Worm (Caenorhabditis elegans): ENCODE results near the gene bcc-1.

DNA sequence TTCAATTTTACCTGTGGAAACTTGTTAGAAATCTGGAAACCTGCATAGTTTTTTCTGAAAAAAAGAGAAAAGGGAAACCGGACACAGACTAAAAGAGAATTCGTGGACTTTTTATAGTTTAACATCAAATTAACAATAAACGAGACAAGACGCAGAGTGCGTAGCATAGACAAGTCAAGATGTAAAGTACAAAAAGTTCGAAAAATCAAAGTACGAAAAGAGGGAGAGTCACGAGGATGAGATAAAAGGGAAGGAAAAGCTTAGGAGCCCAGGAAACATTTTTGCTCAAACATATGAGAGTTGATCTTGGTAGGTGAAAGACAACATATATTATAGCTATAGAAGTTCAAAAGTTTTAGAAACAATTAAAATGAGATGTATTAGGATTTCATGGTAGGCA, 5.4 kb upstream of the bcc-1 start, which contains the start of gene M7.12:
- TF ChIP-seq him-1 (tag; optimal IDR thresholded peaks at IDR 0.05) (no peak), dao-5 (tag; optimal IDR thresholded peaks at IDR 0.05) (no peak), W03F9.2 (tag; optimal IDR thresholded peaks at IDR 0.05) (no peak)
